Worm (Caenorhabditis elegans) whole organism, young adult: ENCODE results near the gene ani-2.

Experiments used
- hmg-1.2 ChIP-seq: fragments of 200-800 bp; sonication (Bioruptor generic); IDR thresholded peaks from 2 replicates; pipeline ENCODE4 v1.3.6; 2022; ENCODE audit warnings: missing genetic modification reagents, missing genetic modification characterization, missing compliant biosample characterization
- nfya-1 ChIP-seq: sonication (generic microtip); optimal IDR thresholded peaks from 2 replicates; lab custom pipeline; 2017; ENCODE audit warnings: antibody characterized with exemption, missing compliant biosample characterization, missing genetic modification characterization, borderline replicate concordance; ENCODE audit not compliant: insufficient read depth

ce11 chrII:6401649-6402048 lies 36.5 kb upstream of the ani-2 start, which contains the start of gene btb-2:
- TF ChIP-seq nfya-1 (tag; lab: Kevin White, UChicago) (no peak), hmg-1.2 (no peak)
